Comparison of ENCODE assay signal across 1 fruit fly cellular context in genomic region chrX:2241842-2242241, dm6.
TF ChIP-seq lines count a peak whose summit lies in the region.

Gene kz (minus strand): TSS chrX:2242035.

TF ChIP-seq in whole organism, embryonic, 481 proteins besides CTCF, POLR2A, EP300 and RAD21 (continued from another document):
- TF ChIP-seq bab2 (GFP tag; optimal IDR thresholded peaks at IDR 0.05; lab: Kevin White, UChicago), result no peak
- no peak for TF ChIP-seq caup (GFP tag; optimal IDR thresholded peaks at IDR 0.05; lab: Kevin White, UChicago; ENCODE audit: severe bottlenecking)
- no peak for TF ChIP-seq Asciz (GFP tag; optimal IDR thresholded peaks at IDR 0.05; lab: Kevin White, UChicago)
- TF ChIP-seq ewg (GFP tag; optimal IDR thresholded peaks at IDR 0.05; lab: Kevin White, UChicago), result no peak
- no peak for TF ChIP-seq CG10147 (GFP tag; optimal IDR thresholded peaks at IDR 0.05; lab: Kevin White, UChicago)
- no peak for TF ChIP-seq Hand (GFP tag; optimal IDR thresholded peaks at IDR 0.05; lab: Kevin White, UChicago)
- peak; percentile 64 for TF ChIP-seq sens (GFP tag; lab: Kevin White, UChicago)
- TF ChIP-seq Antp (GFP tag; optimal IDR thresholded peaks at IDR 0.05; lab: Kevin White, UChicago), result no peak
- TF ChIP-seq Ssrp (tag; optimal IDR thresholded peaks at IDR 0.05; lab: Kevin White, UChicago), result no peak
- peak; percentile 79 for TF ChIP-seq Sry-δ (GFP tag; optimal IDR thresholded peaks at IDR 0.05; lab: Kevin White, UChicago)
- TF ChIP-seq onecut (GFP tag; IDR thresholded peaks at IDR 0.05; lab: Robert Waterston, UW), result no peak
- TF ChIP-seq Dip3 (GFP tag; optimal IDR thresholded peaks at IDR 0.05; lab: Kevin White, UChicago), result no peak
- no peak for TF ChIP-seq tll (GFP tag; optimal IDR thresholded peaks at IDR 0.05; lab: Kevin White, UChicago)
- no peak for TF ChIP-seq CG10979 (tag; optimal IDR thresholded peaks at IDR 0.05; lab: Kevin White, UChicago)
- TF ChIP-seq Ptx1 (GFP tag; IDR thresholded peaks at IDR 0.05; lab: Robert Waterston, UW), result no peak
- no peak for TF ChIP-seq chm (GFP tag; IDR thresholded peaks at IDR 0.05; lab: Robert Waterston, UW)
- TF ChIP-seq en (GFP tag; optimal IDR thresholded peaks at IDR 0.05; lab: Kevin White, UChicago), result no peak
- peak; percentile 61 for TF ChIP-seq hbn (GFP tag; IDR thresholded peaks at IDR 0.05; lab: Robert Waterston, UW; ENCODE audit: partially characterized antibody)
- TF ChIP-seq CG11247 (GFP tag; IDR thresholded peaks at IDR 0.05; lab: Robert Waterston, UW), result no peak
- no peak for TF ChIP-seq gsb (GFP tag; IDR thresholded peaks at IDR 0.05; lab: Robert Waterston, UW)
- no peak for TF ChIP-seq Nf-YA (GFP tag; IDR thresholded peaks at IDR 0.05; lab: Robert Waterston, UW)
- no peak for TF ChIP-seq CG14667 (GFP tag; IDR thresholded peaks at IDR 0.05; lab: Robert Waterston, UW)
